Fruit fly (Drosophila melanogaster) Kc167 (cell line): ENCODE results near the gene TwdlL.

Experiments used
- Sin3A ChIP-seq: fragments of >200 bp; optimal IDR thresholded peaks from 2 replicates; lab custom pipeline; 2018; ENCODE audit warnings: missing external identifiers
- ttk ChIP-seq: sonication (Bioruptor generic); optimal IDR thresholded peaks from 2 replicates; lab custom pipeline; 2017; ENCODE audit warnings: missing external identifiers

- no peak for TF ChIP-seq ttk (lab: Kevin White, UChicago)
- no peak for TF ChIP-seq Sin3A (lab: Kevin White, UChicago)
Observed at dm6 chr3R:26588158-26588584, 37.3 kb downstream of the TwdlL start.
